Fruit fly (Drosophila melanogaster) whole organism, embryonic: ENCODE results near the gene CG42272.

Experiments
- BEAF-32 ChIP-seq: fragments of 200-800 bp; sonication (Bioruptor generic); optimal IDR thresholded peaks from 3 replicates; lab custom pipeline; 2017; ENCODE audit warnings: missing biosample characterization, missing genetic modification characterization, mild to moderate bottlenecking, moderate library complexity, missing genetic modification reagents
- Bgb ChIP-seq: fragments of 200-800 bp; sonication (Bioruptor generic); IDR thresholded peaks from 2 replicates; pipeline ENCODE4 v1.3.6; 2022; ENCODE audit warnings: missing biosample characterization, missing genetic modification characterization; ENCODE audit not compliant: partially characterized antibody
- CG10565 ChIP-seq: fragments of 200-800 bp; sonication (Bioruptor generic); optimal IDR thresholded peaks from 3 replicates; lab custom pipeline; 2016; ENCODE audit warnings: missing biosample characterization, mild to moderate bottlenecking, missing genetic modification characterization
- CG12744 ChIP-seq: fragments of 200-800 bp; sonication (Bioruptor generic); optimal IDR thresholded peaks from 2 replicates; lab custom pipeline; 2016; ENCODE audit warnings: missing biosample characterization, missing genetic modification characterization
- CG13123 ChIP-seq: fragments of 200-800 bp; sonication (Bioruptor generic); optimal IDR thresholded peaks from 2 replicates; lab custom pipeline; 2016; ENCODE audit warnings: missing biosample characterization, missing genetic modification characterization
- CG1647 ChIP-seq: fragments of 200-800 bp; sonication (Bioruptor generic); optimal IDR thresholded peaks from 3 replicates; lab custom pipeline; 2016; ENCODE audit warnings: missing biosample characterization, missing genetic modification characterization
- CG18599 ChIP-seq: fragments of 200-800 bp; sonication (Bioruptor generic); optimal IDR thresholded peaks from 3 replicates; lab custom pipeline; 2017; ENCODE audit warnings: missing biosample characterization, missing genetic modification characterization, mild to moderate bottlenecking, moderate library complexity, missing genetic modification reagents
- CG18619 ChIP-seq: fragments of 200-800 bp; sonication (Bioruptor generic); optimal IDR thresholded peaks from 3 replicates; lab custom pipeline; 2017; ENCODE audit warnings: missing biosample characterization, mild to moderate bottlenecking, missing genetic modification characterization
- CG32767 ChIP-seq: fragments of 200-800 bp; sonication (Bioruptor generic); IDR thresholded peaks from 2 replicates; pipeline ENCODE4 v1.3.6; 2022; ENCODE audit warnings: missing biosample characterization, missing genetic modification characterization
- CG33557 ChIP-seq: fragments of 200-800 bp; sonication (Bioruptor generic); optimal IDR thresholded peaks from 2 replicates; lab custom pipeline; 2019; ENCODE audit warnings: missing biosample characterization, mild to moderate bottlenecking, missing genetic modification characterization, moderate library complexity
- CG6254 ChIP-seq: fragments of 200-800 bp; sonication (Bioruptor generic); optimal IDR thresholded peaks from 3 replicates; lab custom pipeline; 2017; ENCODE audit warnings: mild to moderate bottlenecking, missing biosample characterization, missing genetic modification reagents, missing genetic modification characterization
- CG8290 ChIP-seq, 3 experiments: fragments of 200-800 bp; sonication (Bioruptor generic); optimal IDR thresholded peaks; 2 replicates each; lab custom pipeline; 2016 to 2019; ENCODE audit warnings: missing biosample characterization in 3 of 3, missing genetic modification characterization in 3 of 3, mild to moderate bottlenecking in 2 of 3, moderate library complexity in 1 of 3
- CG8478 ChIP-seq: fragments of >200 bp; optimal IDR thresholded peaks from 2 replicates; lab custom pipeline; 2018
- CrebB ChIP-seq: fragments of 200-800 bp; sonication (Bioruptor generic); optimal IDR thresholded peaks from 3 replicates; lab custom pipeline; 2018; ENCODE audit warnings: missing biosample characterization, mild to moderate bottlenecking, missing genetic modification characterization
- D ChIP-seq, 2 experiments: fragments of 200-800 bp in 1 of 2; fragments of >200 bp in 1 of 2; sonication (Bioruptor generic) in 1 of 2; optimal IDR thresholded peaks; 2 replicates in 1 of 2; 3 replicates in 1 of 2; lab custom pipeline; 2017; ENCODE audit warnings: mild to moderate bottlenecking in 1 of 2, missing biosample characterization in 1 of 2, missing genetic modification characterization in 1 of 2, missing genetic modification reagents in 1 of 2
- Dip3 ChIP-seq: fragments of 200-800 bp; sonication (Bioruptor generic); optimal IDR thresholded peaks from 3 replicates; lab custom pipeline; 2016; ENCODE audit warnings: missing biosample characterization, missing genetic modification characterization
- H15 ChIP-seq: fragments of 200-800 bp; sonication (Bioruptor generic); IDR thresholded peaks from 3 replicates; pipeline ENCODE4 v1.3.6; 2022; ENCODE audit warnings: missing biosample characterization, missing genetic modification characterization
- HHEX ChIP-seq: fragments of 200-800 bp; sonication (Bioruptor generic); optimal IDR thresholded peaks from 3 replicates; lab custom pipeline; 2017; ENCODE audit warnings: missing biosample characterization, mild to moderate bottlenecking, missing genetic modification characterization, missing genetic modification reagents
- HLH54F ChIP-seq: fragments of 200-800 bp; sonication (Bioruptor generic); optimal IDR thresholded peaks from 3 replicates; lab custom pipeline; 2016; ENCODE audit warnings: missing biosample characterization, missing genetic modification characterization
- Hmx ChIP-seq: fragments of 200-800 bp; sonication (Bioruptor generic); optimal IDR thresholded peaks from 2 replicates; lab custom pipeline; 2016; ENCODE audit warnings: missing biosample characterization, missing genetic modification characterization
- Neu2 ChIP-seq: fragments of 200-800 bp; sonication (Bioruptor generic); optimal IDR thresholded peaks from 3 replicates; lab custom pipeline; 2016; ENCODE audit warnings: missing biosample characterization, missing genetic modification characterization, borderline replicate concordance
- Oli ChIP-seq: fragments of 200-800 bp; sonication (Bioruptor generic); optimal IDR thresholded peaks from 2 replicates; lab custom pipeline; 2018; ENCODE audit warnings: missing biosample characterization, mild to moderate bottlenecking, missing genetic modification characterization, moderate library complexity
- PHDP ChIP-seq: fragments of 200-800 bp; sonication (Bioruptor generic); optimal IDR thresholded peaks from 3 replicates; lab custom pipeline; 2018; ENCODE audit warnings: missing biosample characterization, mild to moderate bottlenecking, missing genetic modification characterization, moderate library complexity
- Ravus ChIP-seq: fragments of 200-800 bp; sonication (Bioruptor generic); IDR thresholded peaks from 2 replicates; pipeline ENCODE4 v1.3.6; 2022; ENCODE audit warnings: missing biosample characterization, missing genetic modification characterization
- TFAM ChIP-seq: fragments of 200-800 bp; sonication (Bioruptor generic); optimal IDR thresholded peaks from 2 replicates; lab custom pipeline; 2017; ENCODE audit warnings: missing biosample characterization, missing genetic modification characterization, inconsistent platforms
- bowl ChIP-seq: fragments of 200-800 bp; sonication (Bioruptor generic); IDR thresholded peaks from 2 replicates; pipeline ENCODE4 v1.3.6; 2022; ENCODE audit warnings: missing biosample characterization, missing genetic modification characterization
- cg ChIP-seq: fragments of 200-800 bp; sonication (Bioruptor generic); optimal IDR thresholded peaks from 3 replicates; lab custom pipeline; 2019; ENCODE audit warnings: missing biosample characterization, mild to moderate bottlenecking, missing genetic modification characterization, moderate library complexity
- chif ChIP-seq, 2 experiments: fragments of 200-800 bp; sonication (Bioruptor generic); optimal IDR thresholded peaks; 3 replicates each; lab custom pipeline; 2016; ENCODE audit warnings: missing biosample characterization in 2 of 2, missing genetic modification characterization in 2 of 2
- danr ChIP-seq: fragments of 200-800 bp; sonication (Bioruptor generic); IDR thresholded peaks from 2 replicates; pipeline ENCODE4 v1.3.6; 2022; ENCODE audit warnings: missing biosample characterization, missing genetic modification characterization
- en ChIP-seq: fragments of 200-800 bp; sonication (Bioruptor generic); optimal IDR thresholded peaks from 2 replicates; lab custom pipeline; 2016; ENCODE audit warnings: missing biosample characterization, missing genetic modification characterization
- exex ChIP-seq: fragments of 200-800 bp; sonication (Bioruptor generic); optimal IDR thresholded peaks from 4 replicates; lab custom pipeline; 2018; ENCODE audit warnings: missing biosample characterization, mild to moderate bottlenecking, missing genetic modification characterization, moderate library complexity
- fd3F ChIP-seq: fragments of 200-800 bp; sonication (Bioruptor generic); optimal IDR thresholded peaks from 2 replicates; lab custom pipeline; 2018; ENCODE audit warnings: missing biosample characterization, mild to moderate bottlenecking, missing genetic modification characterization, moderate library complexity
- gfzf ChIP-seq: fragments of 200-800 bp; sonication (Bioruptor generic); optimal IDR thresholded peaks from 2 replicates; lab custom pipeline; 2016; ENCODE audit warnings: missing biosample characterization, mild to moderate bottlenecking, missing genetic modification characterization, moderate library complexity
- grn ChIP-seq: fragments of 200-800 bp; sonication (Bioruptor generic); optimal IDR thresholded peaks from 3 replicates; lab custom pipeline; 2017; ENCODE audit warnings: missing biosample characterization, missing genetic modification characterization
- gsb ChIP-seq: fragments of 200-800 bp; sonication (Bioruptor generic); IDR thresholded peaks from 2 replicates; pipeline ENCODE4 v1.3.6; 2022; ENCODE audit warnings: missing biosample characterization, missing genetic modification characterization
- ken ChIP-seq: fragments of 200-800 bp; sonication (Bioruptor generic); IDR thresholded peaks from 3 replicates; pipeline ENCODE4 v1.3.6; 2022; ENCODE audit warnings: missing biosample characterization, missing genetic modification characterization
- mam ChIP-seq: fragments of 200-800 bp; sonication (Bioruptor generic); optimal IDR thresholded peaks from 3 replicates; lab custom pipeline; 2016; ENCODE audit warnings: missing biosample characterization, missing genetic modification characterization
- phol ChIP-seq: fragments of 200-800 bp; sonication (Bioruptor generic); optimal IDR thresholded peaks from 3 replicates; lab custom pipeline; 2018; ENCODE audit warnings: missing biosample characterization, mild to moderate bottlenecking, missing genetic modification characterization, moderate library complexity
- ranshi ChIP-seq: fragments of 200-800 bp; sonication (Bioruptor generic); IDR thresholded peaks from 2 replicates; pipeline ENCODE4 v1.3.6; 2022; ENCODE audit warnings: missing biosample characterization, missing genetic modification characterization
- schlank ChIP-seq: fragments of 200-800 bp; sonication (Bioruptor generic); optimal IDR thresholded peaks from 2 replicates; lab custom pipeline; 2018; ENCODE audit warnings: missing biosample characterization, mild to moderate bottlenecking, missing genetic modification characterization
- sens ChIP-seq: fragments of 200-800 bp; sonication (Bioruptor generic); peaks from one replicate; lab custom pipeline; 2016; ENCODE audit warnings: missing biosample characterization, missing genetic modification characterization
- slbo ChIP-seq: fragments of 200-800 bp; sonication (Bioruptor generic); IDR thresholded peaks from 2 replicates; pipeline ENCODE4 v1.3.6; 2022; ENCODE audit warnings: missing biosample characterization, missing genetic modification characterization
- tna ChIP-seq: fragments of 200-800 bp; sonication (Bioruptor generic); IDR thresholded peaks from 2 replicates; pipeline ENCODE4 v1.3.6; 2022; ENCODE audit warnings: missing biosample characterization, missing genetic modification characterization; ENCODE audit not compliant: partially characterized antibody
- toy ChIP-seq: fragments of 200-800 bp; sonication (Bioruptor generic); IDR thresholded peaks from 2 replicates; pipeline ENCODE4 v1.3.6; 2022; ENCODE audit warnings: missing biosample characterization, missing genetic modification characterization
- trem ChIP-seq: fragments of 200-800 bp; optimal IDR thresholded peaks from 3 replicates; lab custom pipeline; 2019; ENCODE audit warnings: missing biosample characterization, mild to moderate bottlenecking, missing genetic modification characterization, moderate library complexity
- tx ChIP-seq: fragments of 200-800 bp; sonication (Bioruptor generic); optimal IDR thresholded peaks from 2 replicates; lab custom pipeline; 2016; ENCODE audit warnings: missing biosample characterization, missing genetic modification characterization
- vvl ChIP-seq: fragments of 200-800 bp; sonication (Bioruptor generic); IDR thresholded peaks from 2 replicates; pipeline ENCODE4 v1.3.6; 2022; ENCODE audit warnings: missing biosample characterization, missing genetic modification characterization

CG42272 gene

DNA sequence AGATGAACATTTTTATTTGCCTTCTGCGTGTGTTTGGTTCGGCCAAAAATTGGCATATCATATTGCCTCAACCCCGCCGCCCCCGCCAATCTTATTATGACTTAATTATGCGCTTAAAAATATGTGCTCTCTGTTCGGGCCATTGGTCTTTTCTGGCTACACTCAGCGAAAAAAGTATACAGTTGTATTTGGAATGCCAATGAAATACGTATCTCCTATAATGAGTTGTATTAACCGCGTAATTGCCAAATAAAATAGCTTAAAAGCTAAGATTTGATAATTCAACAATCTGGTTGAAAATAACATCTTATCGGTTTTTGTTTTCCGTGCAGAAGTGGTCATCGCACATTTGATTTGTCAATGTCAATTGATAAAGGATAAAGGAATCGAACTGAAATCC lies 17.2 kb downstream of the CG42272 start (continued):
- TF ChIP-seq CG33557 (GFP tag; lab: Kevin White, UChicago) (no peak), danr (GFP tag; lab: Robert Waterston, UW) (no peak), CG18599 (GFP tag; lab: Kevin White, UChicago) (no peak), ken (no peak), chif (GFP tag; optimal IDR thresholded peaks at IDR 0.05; lab: Kevin White, UChicago) (no peak), Ravus (no peak), toy (GFP tag; lab: Robert Waterston, UW) (no peak), CG32767 (no peak), Oli (tag; lab: Kevin White, UChicago) (peak; percentile 29), cg (GFP tag; lab: Kevin White, UChicago) (no peak), CG6254 (GFP tag; lab: Kevin White, UChicago) (no peak), grn (GFP tag; lab: Kevin White, UChicago) (no peak), HHEX (GFP tag; lab: Kevin White, UChicago) (no peak), en (GFP tag; lab: Kevin White, UChicago) (no peak), CG8478 (lab: Kevin White, UChicago) (no peak), BEAF-32 (GFP tag; lab: Kevin White, UChicago) (no peak), mam (GFP tag; lab: Kevin White, UChicago) (peak; percentile 30), HLH54F (no peak), schlank (tag; lab: Kevin White, UChicago) (no peak), CG8290 (GFP tag; optimal IDR thresholded peaks at IDR 0.05; lab: Kevin White, UChicago) (no peak), CG8290 (tag; optimal IDR thresholded peaks at IDR 0.05; lab: Kevin White, UChicago) (peak in 1 of 2 experiments; percentile 40), ranshi (GFP tag; lab: Robert Waterston, UW) (no peak), CG10565 (GFP tag; lab: Kevin White, UChicago) (no peak), CrebB (tag; lab: Kevin White, UChicago) (no peak), sens (GFP tag; lab: Kevin White, UChicago) (peak; percentile 82), D (optimal IDR thresholded peaks at IDR 0.05; lab: Kevin White, UChicago) (no peak), D (GFP tag; optimal IDR thresholded peaks at IDR 0.05; lab: Kevin White, UChicago) (no peak), phol (tag; lab: Kevin White, UChicago) (no peak), tna (GFP tag; lab: Robert Waterston, UW) (no peak), TFAM (no peak), bowl (no peak), CG1647 (GFP tag; lab: Kevin White, UChicago) (no peak), PHDP (tag; lab: Kevin White, UChicago) (peak; percentile 19), trem (no peak), CG13123 (no peak), gfzf (no peak), Bgb (GFP tag; lab: Robert Waterston, UW) (no peak), gsb (no peak), Hmx (GFP tag; lab: Kevin White, UChicago) (no peak), fd3F (no peak), slbo (GFP tag; lab: Robert Waterston, UW) (0 out of 2 replicates have a peak, but pooled peaks have one; percentile 33), exex (no peak), H15 (no peak), vvl (GFP tag; lab: Robert Waterston, UW) (peak; percentile 27; the same call in 1 of the 2 replicates), tx (GFP tag; lab: Kevin White, UChicago) (no peak), CG12744 (no peak), CG18619 (no peak), Neu2 (GFP tag; lab: Kevin White, UChicago) (no peak), Dip3 (no peak)
- TF ChIP-seq, all 482 proteins: peak for 42
